Fruit fly (Drosophila melanogaster) whole organism, pupa: ENCODE data around the gene CG43165.

Experiments
- CG10348 ChIP-seq: fragments of 200-800 bp; sonication (Bioruptor generic); IDR thresholded peaks from 2 replicates; pipeline ENCODE4 v1.3.6; 2022; ENCODE audit warnings: missing biosample characterization, missing genetic modification characterization
- CG4496 ChIP-seq: fragments of 200-800 bp; sonication (Bioruptor generic); IDR thresholded peaks from 3 replicates; pipeline ENCODE4 v1.3.6; 2022; ENCODE audit warnings: missing biosample characterization, missing genetic modification characterization

DNA sequence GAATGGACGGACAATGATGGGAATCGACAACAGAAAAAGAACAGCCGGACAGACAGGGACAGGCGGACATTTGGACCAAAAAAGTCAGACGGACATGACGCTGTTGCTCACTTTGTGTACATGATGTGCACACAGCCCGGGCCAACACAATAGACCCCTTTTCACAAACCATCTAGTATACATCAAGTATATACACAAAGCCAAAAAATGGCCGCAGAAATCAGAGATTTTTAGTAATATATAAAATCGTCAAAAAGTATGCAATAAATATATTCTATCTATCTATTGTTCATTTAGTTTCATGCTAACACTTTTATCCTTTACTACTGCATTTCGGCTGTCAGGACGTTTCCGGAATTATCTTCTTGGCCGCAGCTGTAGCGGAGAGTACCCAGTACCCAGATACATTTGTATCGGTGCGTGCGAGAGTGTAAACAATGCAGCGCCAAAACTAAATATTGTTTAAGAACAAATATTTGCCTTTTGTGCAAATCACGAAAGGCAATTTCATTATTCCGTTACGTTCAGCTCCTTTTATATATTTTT lies 24.7 kb upstream of the CG43165 start:
- TF ChIP-seq CG4496 (GFP tag; lab: Robert Waterston, UW) (0 out of 3 replicates have a peak, but pooled peaks have one; percentile 27), CG10348 (no peak)
